Worm (Caenorhabditis elegans) whole organism, L3 larva: ENCODE data around the gene tsfm-1.

Source experiments
- aly-2 ChIP-seq: fragments of 150-350 bp; optimal IDR thresholded peaks from 2 replicates; lab custom pipeline; 2014; ENCODE audit warnings: missing biosample characterization, missing genetic modification characterization
- ceh-16 ChIP-seq: sonication (generic microtip); optimal IDR thresholded peaks from 2 replicates; lab custom pipeline; 2017; ENCODE audit warnings: missing biosample characterization, missing genetic modification characterization
- ceh-28 ChIP-seq: fragments of 150-350 bp; optimal IDR thresholded peaks from 2 replicates; lab custom pipeline; 2014; ENCODE audit warnings: missing biosample characterization, missing genetic modification reagents, missing genetic modification characterization
- egl-27 ChIP-seq: sonication (generic microtip); optimal IDR thresholded peaks from 4 replicates; lab custom pipeline; 2017; ENCODE audit warnings: missing biosample characterization, missing genetic modification reagents, missing genetic modification characterization
- elt-2 ChIP-seq: sonication (generic microtip); optimal IDR thresholded peaks from 2 replicates; lab custom pipeline; 2016; ENCODE audit warnings: missing genetic modification reagents, mild to moderate bottlenecking, missing genetic modification characterization, missing compliant biosample characterization
- jun-1 ChIP-seq: fragments of 150-350 bp; optimal IDR thresholded peaks from 2 replicates; lab custom pipeline; 2014; ENCODE audit warnings: missing biosample characterization, missing genetic modification reagents, missing genetic modification characterization
- lin-15B ChIP-seq: fragments of 150-350 bp; optimal IDR thresholded peaks from 2 replicates; lab custom pipeline; 2014; ENCODE audit warnings: missing biosample characterization, missing genetic modification characterization
- mdl-1 ChIP-seq: fragments of 150-350 bp; optimal IDR thresholded peaks from 2 replicates; lab custom pipeline; 2014; ENCODE audit warnings: missing biosample characterization, missing genetic modification characterization
- nhr-11 ChIP-seq: fragments of 150-350 bp; optimal IDR thresholded peaks from 2 replicates; lab custom pipeline; 2014; ENCODE audit warnings: missing biosample characterization, missing genetic modification characterization
- nhr-12 ChIP-seq: fragments of 150-350 bp; optimal IDR thresholded peaks from 2 replicates; lab custom pipeline; 2014; ENCODE audit warnings: missing biosample characterization, missing genetic modification characterization
- nhr-23 ChIP-seq: fragments of 150-350 bp; optimal IDR thresholded peaks from 2 replicates; lab custom pipeline; 2014; ENCODE audit warnings: missing biosample characterization, missing genetic modification reagents, missing genetic modification characterization
- nhr-25 ChIP-seq: sonication (generic microtip); optimal IDR thresholded peaks from 2 replicates; lab custom pipeline; 2017; ENCODE audit warnings: missing biosample characterization, missing genetic modification characterization
- sea-2 ChIP-seq: fragments of 150-350 bp; sonication (generic microtip); optimal IDR thresholded peaks from 4 replicates; lab custom pipeline; 2014; ENCODE audit warnings: missing biosample characterization, missing genetic modification reagents, missing genetic modification characterization
- skn-1 ChIP-seq: fragments of 150-350 bp; optimal IDR thresholded peaks from 2 replicates; lab custom pipeline; 2014; ENCODE audit warnings: missing biosample characterization, missing genetic modification characterization

DNA sequence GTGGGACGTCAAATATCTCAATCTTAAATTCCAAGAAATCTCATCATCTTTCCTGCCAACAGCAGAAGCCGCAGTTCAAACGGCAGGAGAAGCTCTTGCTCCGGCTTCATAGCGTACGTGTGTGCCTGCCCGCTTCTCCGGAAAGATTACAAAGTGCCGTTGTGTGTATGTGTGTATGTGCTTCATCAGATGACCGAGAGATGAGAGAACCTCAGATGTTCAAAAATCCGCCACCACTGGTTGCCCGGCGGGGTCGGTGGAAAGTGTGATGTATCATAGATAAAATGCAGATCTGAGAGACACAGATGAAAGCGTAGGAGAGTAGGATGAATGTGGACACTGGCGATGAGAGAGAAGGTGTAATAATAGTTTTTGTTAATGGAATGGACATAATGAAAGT, 37.9 kb downstream of the tsfm-1 start:
- TF ChIP-seq jun-1 (tag; lab: Kevin White, UChicago), result no peak
- TF ChIP-seq nhr-11 (tag; lab: Kevin White, UChicago), result no peak
- no peak for TF ChIP-seq egl-27 (tag; lab: Kevin White, UChicago)
- TF ChIP-seq elt-2 (tag; lab: Kevin White, UChicago), result no peak
- TF ChIP-seq nhr-25 (tag; lab: Kevin White, UChicago), result no peak
- no peak for TF ChIP-seq nhr-23
- no peak for TF ChIP-seq skn-1 (tag; lab: Kevin White, UChicago)
- no peak for TF ChIP-seq sea-2 (GFP tag; lab: Kevin White, UChicago)
- TF ChIP-seq lin-15B (tag; lab: Kevin White, UChicago), result no peak
- TF ChIP-seq aly-2 (tag; lab: Kevin White, UChicago), result no peak
- TF ChIP-seq nhr-12 (tag; lab: Kevin White, UChicago), result no peak
- no peak for TF ChIP-seq ceh-28 (tag; lab: Kevin White, UChicago)
- no peak for TF ChIP-seq mdl-1 (tag; lab: Kevin White, UChicago)
- TF ChIP-seq ceh-16 (tag; lab: Kevin White, UChicago), result no peak
